Fruit fly (Drosophila melanogaster): Measurements from ENCODE around the gene SPE.

The SPE gene

dm6 chr3R:23733771-23734170 is 47.7 kb downstream of the SPE start:
- TF ChIP-seq dimm (GFP tag; IDR thresholded peaks at IDR 0.05) (no peak), CG8765 (GFP tag; IDR thresholded peaks at IDR 0.05) (no peak), chinmo (GFP tag; IDR thresholded peaks at IDR 0.05; ENCODE audit: partially characterized antibody) (no peak), Hr39 (optimal IDR thresholded peaks at IDR 0.05) (no peak), CG6175 (GFP tag; IDR thresholded peaks at IDR 0.05) (no peak), ase (GFP tag; IDR thresholded peaks at IDR 0.05) (no peak), CG12769 (tag; optimal IDR thresholded peaks at IDR 0.05) (peak; percentile 24), Lim3 (GFP tag; IDR thresholded peaks at IDR 0.05) (no peak), CG4424 (GFP tag; optimal IDR thresholded peaks at IDR 0.05) (no peak), Dad (GFP tag; optimal IDR thresholded peaks at IDR 0.05) (no peak), CG6683 (GFP tag; optimal IDR thresholded peaks at IDR 0.05) (no peak), Oaz (GFP tag; IDR thresholded peaks at IDR 0.05) (no peak), Blimp-1 (GFP tag; optimal IDR thresholded peaks at IDR 0.05) (peak; percentile 68), ci (GFP tag; IDR thresholded peaks at IDR 0.05) (no peak), h (optimal IDR thresholded peaks at IDR 0.05) (no peak), CG3163 (GFP tag; optimal IDR thresholded peaks at IDR 0.05) (no peak), Pdp1 (GFP tag; optimal IDR thresholded peaks at IDR 0.05) (peak in 1 of 2 experiments; percentile 91), CG9797 (GFP tag; optimal IDR thresholded peaks at IDR 0.05) (no peak), eve (GFP tag; optimal IDR thresholded peaks at IDR 0.05) (no peak), CG7839 (tag; optimal IDR thresholded peaks at IDR 0.05) (no peak), CG6813 (GFP tag; optimal IDR thresholded peaks at IDR 0.05) (no peak), ham (GFP tag; IDR thresholded peaks at IDR 0.05) (no peak), tx (GFP tag; optimal IDR thresholded peaks at IDR 0.05) (no peak), unc-4 (GFP tag; IDR thresholded peaks at IDR 0.05; ENCODE audit: partially characterized antibody) (no peak), org-1 (GFP tag; optimal IDR thresholded peaks at IDR 0.05) (no peak), maf-S (GFP tag; optimal IDR thresholded peaks at IDR 0.05) (no peak), Hsf (GFP tag; optimal IDR thresholded peaks at IDR 0.05) (no peak), CG7271 (tag; optimal IDR thresholded peaks at IDR 0.05) (no peak), sens (GFP tag) (no peak), CrebB (tag; optimal IDR thresholded peaks at IDR 0.05) (no peak), CG7928 (GFP tag; optimal IDR thresholded peaks at IDR 0.05) (no peak), Bgb (GFP tag; IDR thresholded peaks at IDR 0.05; ENCODE audit: partially characterized antibody) (no peak), HLHmδ (GFP tag; optimal IDR thresholded peaks at IDR 0.05) (no peak), kay (GFP tag; optimal IDR thresholded peaks at IDR 0.05) (no peak), CG2129 (GFP tag; IDR thresholded peaks at IDR 0.05; ENCODE audit: partially characterized antibody) (no peak), CG16779 (GFP tag; IDR thresholded peaks at IDR 0.05) (no peak), cg (GFP tag; optimal IDR thresholded peaks at IDR 0.05) (no peak), CG2199 (GFP tag; IDR thresholded peaks at IDR 0.05) (0 out of 3 replicates have a peak, but pooled peaks have one; percentile 22), mld (GFP tag; IDR thresholded peaks at IDR 0.05; ENCODE audit: partially characterized antibody) (no peak), vfl (GFP tag; optimal IDR thresholded peaks at IDR 0.05) (no peak), nmo (GFP tag; optimal IDR thresholded peaks at IDR 0.05) (no peak), CG10366 (GFP tag; IDR thresholded peaks at IDR 0.05) (no peak), jigr1 (GFP tag; IDR thresholded peaks at IDR 0.05) (no peak), pho (GFP tag; optimal IDR thresholded peaks at IDR 0.05) (no peak), CG11456 (GFP tag; IDR thresholded peaks at IDR 0.05) (no peak), Optix (GFP tag; IDR thresholded peaks at IDR 0.05) (no peak), schlank (tag; optimal IDR thresholded peaks at IDR 0.05) (no peak), Hmr (GFP tag; optimal IDR thresholded peaks at IDR 0.05) (no peak), fu2 (GFP tag; optimal IDR thresholded peaks at IDR 0.05) (no peak), CG10565 (GFP tag; optimal IDR thresholded peaks at IDR 0.05) (no peak), CG32772 (GFP tag; IDR thresholded peaks at IDR 0.05) (no peak), MTF-1 (GFP tag; optimal IDR thresholded peaks at IDR 0.05; ENCODE audit: borderline replicate concordance) (no peak), Dref (GFP tag; IDR thresholded peaks at IDR 0.05) (no peak)
